Worm (Caenorhabditis elegans): ENCODE measurements around the gene gcn-1.

Gene gcn-1

ce11 chrIII:2207864-2208263, 56.1 kb downstream of the gcn-1 start, which contains the start of gene C39B5.5:
Gene C39B5.5 (plus strand): TSS chrIII:2208164.
- TF ChIP-seq spr-3 (GFP tag; optimal IDR thresholded peaks at IDR 0.05) = no peak
- no peak for TF ChIP-seq attf-4 (tag; optimal IDR thresholded peaks at IDR 0.05)

- TF ChIP-seq nhr-28 (tag; optimal IDR thresholded peaks at IDR 0.05) (no peak), aha-1 (tag) (peak; percentile 95)
These were observed 58.9 kb downstream of the gcn-1 start for ce11 chrIII:2210601-2211000.

ce11 chrIII:2211120-2211519, 59.4 kb downstream of the gcn-1 start, which contains the start of gene C39B5.14:
Gene C39B5.14 (plus strand): TSS chrIII:2211420.
- peak; percentile 46 for TF ChIP-seq lin-38 (GFP tag; IDR thresholded peaks at IDR 0.05)
- peak; percentile 45 for TF ChIP-seq dmd-6 (GFP tag; IDR thresholded peaks at IDR 0.05)
- no peak for TF ChIP-seq lin-15B (tag; optimal IDR thresholded peaks at IDR 0.05)
- no peak for TF ChIP-seq dpl-1 (GFP tag; optimal IDR thresholded peaks at IDR 0.05)
- no peak for TF ChIP-seq unc-39 (tag; optimal IDR thresholded peaks at IDR 0.05)
- no peak for TF ChIP-seq jun-1 (tag; optimal IDR thresholded peaks at IDR 0.05)
- no peak for TF ChIP-seq ctbp-1 (GFP tag; IDR thresholded peaks at IDR 0.05)
- no peak for TF ChIP-seq ceh-28 (tag; optimal IDR thresholded peaks at IDR 0.05)
- TF ChIP-seq nhr-102 (tag; optimal IDR thresholded peaks at IDR 0.05) = no peak

- TF ChIP-seq ceh-20 (GFP tag; IDR thresholded peaks at IDR 0.05) (no peak), ama-1 (optimal IDR thresholded peaks at IDR 0.05) (no peak), egl-27 (tag; optimal IDR thresholded peaks at IDR 0.05) (no peak), madf-5 (GFP tag; IDR thresholded peaks at IDR 0.05) (no peak), duxl-1 (tag; optimal IDR thresholded peaks at IDR 0.05; ENCODE audit: poor library complexity) (no peak), lin-39 (tag; optimal IDR thresholded peaks at IDR 0.05) (no peak), dmd-6 (GFP tag; IDR thresholded peaks at IDR 0.05) (peak; percentile 53), ztf-7 (tag; optimal IDR thresholded peaks at IDR 0.05) (no peak), rbr-2 (tag; optimal IDR thresholded peaks at IDR 0.05) (no peak), daf-16 (GFP tag; optimal IDR thresholded peaks at IDR 0.05) (no peak), daf-16 (tag; optimal IDR thresholded peaks at IDR 0.05) (peak; percentile 50), F44E2.7 (GFP tag; IDR thresholded peaks at IDR 0.05) (no peak), T26A8.4 (GFP tag; IDR thresholded peaks at IDR 0.05) (no peak), F26F4.8 (GFP tag; conservative IDR thresholded peaks at IDR 0.05) (no peak), arid-1 (GFP tag; conservative IDR thresholded peaks at IDR 0.05) (no peak), set-16 (GFP tag; IDR thresholded peaks at IDR 0.05) (no peak), mxl-3 (GFP tag; optimal IDR thresholded peaks at IDR 0.05) (peak; percentile 29), fos-1 (tag; optimal IDR thresholded peaks at IDR 0.05) (no peak), gei-8 (GFP tag; optimal IDR thresholded peaks at IDR 0.05) (no peak), hlh-11 (tag; optimal IDR thresholded peaks at IDR 0.05) (peak; percentile 26), tra-1 (GFP tag; IDR thresholded peaks at IDR 0.05) (no peak), dve-1 (tag; optimal IDR thresholded peaks at IDR 0.05; ENCODE audit: insufficient read depth) (peak; percentile 38), ceh-82 (tag; optimal IDR thresholded peaks at IDR 0.05) (no peak), nhr-28 (tag; optimal IDR thresholded peaks at IDR 0.05) (peak; percentile 19), unc-62 (GFP tag; optimal IDR thresholded peaks at IDR 0.05 in 1 of 2) (peak in 1 of 2 experiments; percentile 13), unc-62 (tag; optimal IDR thresholded peaks at IDR 0.05) (no peak), php-3 (GFP tag; IDR thresholded peaks at IDR 0.05) (peak; percentile 58; the same call in 1 of the 2 replicates), egl-43 (GFP tag; IDR thresholded peaks at IDR 0.05) (no peak)
These were observed 60.6 kb downstream of the gcn-1 start for ce11 chrIII:2212343-2212742.
